Worm (Caenorhabditis elegans): ENCODE measurements around the gene brap-2.

DNA sequence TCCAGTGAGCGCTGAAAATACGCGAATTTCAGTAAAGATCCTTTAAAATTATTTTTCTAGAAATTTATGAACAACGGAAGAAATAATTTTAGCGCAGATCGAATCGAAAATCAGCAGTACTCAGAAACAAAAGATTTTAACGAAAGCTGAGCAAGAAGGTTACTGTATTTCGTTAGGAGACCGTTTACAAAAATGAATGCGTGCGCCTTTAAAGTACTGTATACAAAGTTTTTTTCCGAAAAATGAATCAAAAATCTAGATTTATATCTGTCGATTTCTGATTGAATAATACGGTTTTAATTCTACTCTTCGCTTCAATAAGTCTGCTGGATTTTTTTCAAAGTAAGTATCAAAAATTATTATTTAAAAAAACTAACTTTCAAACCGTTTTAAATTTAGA, 21.1 kb upstream of the brap-2 start, which contains the start of the genes EEED8.14 and EEED8.3:
- TF ChIP-seq egl-27 (tag; optimal IDR thresholded peaks at IDR 0.05) (no peak), nhr-12 (tag; optimal IDR thresholded peaks at IDR 0.05) (no peak), sma-3 (GFP tag; optimal IDR thresholded peaks at IDR 0.05) (no peak), nhr-11 (tag; optimal IDR thresholded peaks at IDR 0.05) (no peak), ceh-16 (tag; optimal IDR thresholded peaks at IDR 0.05) (no peak), nhr-237 (tag; optimal IDR thresholded peaks at IDR 0.05) (no peak), unc-39 (tag; optimal IDR thresholded peaks at IDR 0.05) (no peak), gmeb-1 (tag; optimal IDR thresholded peaks at IDR 0.05) (no peak), nhr-77 (tag; optimal IDR thresholded peaks at IDR 0.05) (no peak), fos-1 (tag; optimal IDR thresholded peaks at IDR 0.05) (no peak), sem-4 (tag; optimal IDR thresholded peaks at IDR 0.05) (no peak), blmp-1 (tag; optimal IDR thresholded peaks at IDR 0.05; ENCODE audit: insufficient read depth) (no peak), ZK546.5 (tag; optimal IDR thresholded peaks at IDR 0.05) (no peak), snpc-4 (tag; optimal IDR thresholded peaks at IDR 0.05) (no peak)

All from whole organism, L2 larva.